Worm (Caenorhabditis elegans): Measurements from ENCODE around the gene C46F9.6.
A peak's percentile ranks its signal among the peaks of the same experiment; 100 is the strongest.

C46F9.6 gene

DNA sequence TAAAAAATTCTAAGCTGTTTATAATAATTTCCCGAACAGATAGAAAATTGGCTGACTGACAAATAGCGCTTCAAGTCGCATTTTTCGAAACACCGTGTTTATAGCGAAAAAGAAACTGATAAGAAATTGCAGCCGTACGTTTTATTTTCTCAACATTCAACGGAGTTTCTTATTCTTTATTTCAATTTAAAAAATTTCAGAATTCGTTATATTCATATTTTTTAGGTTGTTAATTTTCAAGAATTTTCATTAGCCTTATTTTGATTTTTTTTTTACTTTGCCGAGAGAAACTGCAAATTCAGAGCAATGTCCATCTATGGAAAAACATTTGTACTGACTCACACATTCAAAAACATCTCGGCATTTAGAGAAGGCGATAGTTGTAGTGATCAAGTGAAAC is at the start of gene C46F9.6:
TSS of gene C46F9.6 (plus strand) at position 301 of the 400 bp plus-strand sequence.
- no peak for TF ChIP-seq nhr-11 (tag; optimal IDR thresholded peaks at IDR 0.05)
- TF ChIP-seq gmeb-1 (tag; optimal IDR thresholded peaks at IDR 0.05), result no peak
- TF ChIP-seq fos-1 (tag; optimal IDR thresholded peaks at IDR 0.05), result peak; percentile 9
- TF ChIP-seq lsy-2 (tag; optimal IDR thresholded peaks at IDR 0.05), result no peak
- no peak for TF ChIP-seq ztf-4 (tag; optimal IDR thresholded peaks at IDR 0.05)
- no peak for TF ChIP-seq nhr-77 (tag; optimal IDR thresholded peaks at IDR 0.05)

DNA sequence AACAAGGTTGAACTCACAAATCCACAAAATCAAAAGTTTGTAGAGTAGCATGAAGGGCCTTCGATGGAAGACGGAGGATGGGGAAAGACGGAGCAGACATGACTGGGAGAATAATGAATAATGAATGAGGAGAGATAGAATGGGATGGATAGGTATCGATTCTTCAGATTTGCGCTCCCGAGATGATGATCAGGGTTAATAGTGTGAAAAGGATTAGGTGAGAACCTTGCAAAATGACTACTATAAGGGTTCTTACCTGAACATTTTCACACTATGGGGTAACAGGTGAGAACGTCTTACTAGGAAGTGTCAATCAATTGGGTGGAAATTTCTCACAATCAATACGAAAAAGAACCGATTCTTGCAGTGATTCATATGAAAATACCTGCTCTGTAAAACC is 47.7 kb upstream of the C46F9.6 start, which contains the start of gene fbxb-96:
TSS of gene fbxb-96 (minus strand) at position 101 of the 400 bp plus-strand sequence.
- TF ChIP-seq R02D3.7 (tag; optimal IDR thresholded peaks at IDR 0.05) (no peak), sma-9 (GFP tag; optimal IDR thresholded peaks at IDR 0.05) (no peak), sma-9 (tag; optimal IDR thresholded peaks at IDR 0.05) (no peak), ceh-82 (tag; optimal IDR thresholded peaks at IDR 0.05) (no peak), sem-4 (tag; optimal IDR thresholded peaks at IDR 0.05) (no peak), lin-39 (tag; optimal IDR thresholded peaks at IDR 0.05) (no peak), nhr-11 (tag; optimal IDR thresholded peaks at IDR 0.05) (no peak), ZK546.5 (tag; optimal IDR thresholded peaks at IDR 0.05) (no peak), nhr-23 (tag; optimal IDR thresholded peaks at IDR 0.05) (no peak)

DNA sequence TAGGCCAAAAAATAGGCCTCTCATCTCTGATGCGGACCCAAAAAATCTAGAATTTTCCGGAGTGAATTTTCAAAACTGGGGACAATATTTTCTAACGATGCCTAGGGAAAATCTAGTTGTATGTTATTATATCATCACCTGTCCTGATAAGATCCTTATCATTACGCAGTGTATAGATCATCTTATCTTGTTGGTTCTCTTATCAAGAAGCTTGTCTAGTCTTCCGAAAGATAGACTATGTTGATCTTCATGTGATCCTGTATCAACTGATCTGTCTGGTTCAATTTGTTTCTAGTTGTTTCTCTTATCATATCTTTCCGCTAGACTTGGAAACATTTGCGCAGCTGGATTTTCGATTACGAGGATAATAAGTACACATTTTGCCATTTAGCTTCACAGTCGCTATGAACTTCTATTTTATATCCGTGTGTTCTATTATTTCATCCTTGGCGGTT is 47.2 kb upstream of the C46F9.6 start, which contains the start of gene C52E2.3:
TSS of gene C52E2.3 (plus strand) at position 405 of the 455 bp plus-strand sequence.
- TF ChIP-seq C34F6.9 (tag; optimal IDR thresholded peaks at IDR 0.05), result no peak
- no peak for TF ChIP-seq elt-3 (tag; optimal IDR thresholded peaks at IDR 0.05)
- TF ChIP-seq egl-27 (tag; optimal IDR thresholded peaks at IDR 0.05), result no peak
- no peak for TF ChIP-seq lin-11 (tag; optimal IDR thresholded peaks at IDR 0.05)
- TF ChIP-seq nhr-77 (tag; optimal IDR thresholded peaks at IDR 0.05), result no peak
- no peak for TF ChIP-seq nhr-6 (tag; optimal IDR thresholded peaks at IDR 0.05)
- no peak for TF ChIP-seq ztf-4 (tag; optimal IDR thresholded peaks at IDR 0.05)
- TF ChIP-seq nhr-12 (tag; optimal IDR thresholded peaks at IDR 0.05), result no peak
- TF ChIP-seq dmd-4 (tag; optimal IDR thresholded peaks at IDR 0.05), result no peak
- TF ChIP-seq unc-62 (GFP tag; optimal IDR thresholded peaks at IDR 0.05), result no peak
- no peak for TF ChIP-seq nhr-237 (tag; optimal IDR thresholded peaks at IDR 0.05)
- no peak for TF ChIP-seq mdl-1 (tag; optimal IDR thresholded peaks at IDR 0.05)
- TF ChIP-seq nhr-10 (tag; optimal IDR thresholded peaks at IDR 0.05), result no peak
- TF ChIP-seq ama-1 (optimal IDR thresholded peaks at IDR 0.05), result no peak
- no peak for TF ChIP-seq lin-39 (tag; optimal IDR thresholded peaks at IDR 0.05)
- TF ChIP-seq nhr-11 (tag; optimal IDR thresholded peaks at IDR 0.05), result no peak
- TF ChIP-seq ztf-1 (GFP tag; conservative IDR thresholded peaks at IDR 0.05), result no peak
- no peak for TF ChIP-seq nhr-129 (tag; optimal IDR thresholded peaks at IDR 0.05)
- TF ChIP-seq unc-39 (tag; optimal IDR thresholded peaks at IDR 0.05), result no peak
- no peak for TF ChIP-seq lin-13 (GFP tag; optimal IDR thresholded peaks at IDR 0.05)

DNA sequence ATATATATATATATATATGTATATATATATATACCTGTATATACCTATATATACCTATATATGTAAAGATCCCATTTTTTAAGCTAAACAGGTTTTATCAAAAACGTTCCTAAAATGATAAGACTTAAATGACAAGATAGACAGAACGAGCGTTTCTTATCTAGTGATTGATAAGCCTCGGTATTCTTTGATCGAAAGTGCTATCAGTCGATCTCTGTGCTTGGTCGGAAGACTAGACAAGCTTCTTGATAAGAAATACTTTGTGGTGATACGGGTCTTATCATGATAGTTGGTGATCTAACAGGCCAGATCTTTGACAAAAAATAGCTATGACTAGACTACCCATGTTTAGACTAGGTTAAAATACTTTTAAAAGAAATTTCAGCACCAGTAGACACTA is 46.3 kb upstream of the C46F9.6 start:
- no peak for TF ChIP-seq nhr-11 (tag; optimal IDR thresholded peaks at IDR 0.05)
- TF ChIP-seq ama-1 (optimal IDR thresholded peaks at IDR 0.05), result no peak
- TF ChIP-seq mbf-1 (tag; optimal IDR thresholded peaks at IDR 0.05), result no peak
- no peak for TF ChIP-seq zag-1 (tag; optimal IDR thresholded peaks at IDR 0.05)
- TF ChIP-seq alr-1 (tag; optimal IDR thresholded peaks at IDR 0.05), result no peak
- TF ChIP-seq unc-39 (tag; optimal IDR thresholded peaks at IDR 0.05), result no peak
- TF ChIP-seq peb-1 (tag; optimal IDR thresholded peaks at IDR 0.05), result no peak
- TF ChIP-seq nhr-21 (tag; optimal IDR thresholded peaks at IDR 0.05), result peak; percentile 22
- TF ChIP-seq sem-4 (tag; optimal IDR thresholded peaks at IDR 0.05), result no peak
- peak; percentile 57 for TF ChIP-seq sma-3 (GFP tag; optimal IDR thresholded peaks at IDR 0.05)
- TF ChIP-seq ZK546.5 (tag; optimal IDR thresholded peaks at IDR 0.05), result no peak
- TF ChIP-seq gmeb-1 (tag; optimal IDR thresholded peaks at IDR 0.05), result peak; percentile 25
- peak; percentile 32 for TF ChIP-seq F13H6.1 (tag; optimal IDR thresholded peaks at IDR 0.05)
- peak; percentile 36 for TF ChIP-seq crh-2 (tag; optimal IDR thresholded peaks at IDR 0.05)
- TF ChIP-seq egl-27 (tag; optimal IDR thresholded peaks at IDR 0.05), result peak; percentile 83
- no peak for TF ChIP-seq nhr-77 (tag; optimal IDR thresholded peaks at IDR 0.05)
- no peak for TF ChIP-seq ztf-1 (GFP tag; conservative IDR thresholded peaks at IDR 0.05)
- peak; percentile 91 for TF ChIP-seq sma-9 (GFP tag; optimal IDR thresholded peaks at IDR 0.05)
- no peak for TF ChIP-seq sma-9 (tag; optimal IDR thresholded peaks at IDR 0.05)
- no peak for TF ChIP-seq nhr-237 (tag; optimal IDR thresholded peaks at IDR 0.05)
- peak; percentile 97 for TF ChIP-seq fos-1 (tag; optimal IDR thresholded peaks at IDR 0.05)
